Fruit fly (Drosophila melanogaster) whole organism, adult: Measurements from ENCODE around the gene Prim1.

ENCODE experiments used
- CG11617 ChIP-seq: fragments of 200-800 bp; sonication (Bioruptor generic); optimal IDR thresholded peaks from 2 replicates; lab custom pipeline; 2017; ENCODE audit warnings: mild to moderate bottlenecking, missing biosample characterization, missing genetic modification reagents, missing genetic modification characterization
- CG12768 ChIP-seq: fragments of 200-800 bp; sonication (Bioruptor generic); optimal IDR thresholded peaks from 2 replicates; lab custom pipeline; 2017; ENCODE audit warnings: missing biosample characterization, missing genetic modification characterization, mild to moderate bottlenecking, moderate library complexity, missing genetic modification reagents
- CG14711 ChIP-seq: fragments of 200-800 bp; sonication (Bioruptor generic); optimal IDR thresholded peaks from 2 replicates; lab custom pipeline; 2018; ENCODE audit warnings: missing biosample characterization, mild to moderate bottlenecking, missing genetic modification characterization, moderate library complexity
- CG1620 ChIP-seq: fragments of 200-800 bp; sonication (Bioruptor generic); optimal IDR thresholded peaks from 2 replicates; lab custom pipeline; 2016; ENCODE audit warnings: missing biosample characterization, missing genetic modification characterization
- CG33017 ChIP-seq: fragments of 200-800 bp; sonication (Bioruptor generic); optimal IDR thresholded peaks from 2 replicates; lab custom pipeline; 2018; ENCODE audit warnings: missing biosample characterization, mild to moderate bottlenecking, missing genetic modification characterization, moderate library complexity
- CG5204 ChIP-seq: fragments of 200-800 bp; sonication (Bioruptor generic); optimal IDR thresholded peaks from 2 replicates; lab custom pipeline; 2016; ENCODE audit warnings: missing biosample characterization, missing genetic modification characterization
- CG7045 ChIP-seq: fragments of 200-800 bp; sonication (Bioruptor generic); optimal IDR thresholded peaks from 2 replicates; lab custom pipeline; 2017; ENCODE audit warnings: missing biosample characterization, mild to moderate bottlenecking, missing genetic modification characterization
- CG7101 ChIP-seq: fragments of 200-800 bp; sonication (Bioruptor generic); optimal IDR thresholded peaks from 2 replicates; lab custom pipeline; 2018; ENCODE audit warnings: missing biosample characterization, mild to moderate bottlenecking, missing genetic modification characterization, moderate library complexity
- Clk ChIP-seq: fragments of 200-800 bp; sonication (Bioruptor generic); optimal IDR thresholded peaks from 2 replicates; lab custom pipeline; 2017; ENCODE audit warnings: missing biosample characterization, missing genetic modification characterization
- Crg-1 ChIP-seq: fragments of 200-800 bp; sonication (Bioruptor generic); optimal IDR thresholded peaks from 2 replicates; lab custom pipeline; 2016; ENCODE audit warnings: missing biosample characterization, missing genetic modification characterization
- Hr96 ChIP-seq: fragments of 200-800 bp; sonication (Bioruptor generic); optimal IDR thresholded peaks from 2 replicates; lab custom pipeline; 2016; ENCODE audit warnings: missing biosample characterization, missing genetic modification characterization
- Mnt ChIP-seq: fragments of 200-800 bp; sonication (Bioruptor generic); optimal IDR thresholded peaks from 2 replicates; lab custom pipeline; 2016; ENCODE audit warnings: missing biosample characterization, mild to moderate bottlenecking, missing genetic modification characterization
- bab1 ChIP-seq: fragments of 200-800 bp; sonication (Bioruptor generic); optimal IDR thresholded peaks from 3 replicates; lab custom pipeline; 2019; ENCODE audit warnings: missing biosample characterization, mild to moderate bottlenecking, missing genetic modification characterization, moderate library complexity
- cic ChIP-seq: fragments of 200-800 bp; sonication (Bioruptor generic); optimal IDR thresholded peaks from 2 replicates; lab custom pipeline; 2017; ENCODE audit warnings: missing biosample characterization, mild to moderate bottlenecking, missing genetic modification characterization, moderate library complexity
- cnc ChIP-seq, 2 experiments: fragments of >200 bp; optimal IDR thresholded peaks; 2 replicates each; lab custom pipeline; 2017
- kay ChIP-seq: fragments of 200-800 bp; sonication (Bioruptor generic); peaks from one replicate; lab custom pipeline; 2016; ENCODE audit warnings: missing biosample characterization, missing genetic modification characterization, borderline replicate concordance
- ovo ChIP-seq: fragments of 200-800 bp; sonication (Bioruptor generic); optimal IDR thresholded peaks from 2 replicates; lab custom pipeline; 2016; ENCODE audit warnings: missing biosample characterization, missing genetic modification characterization
- pad ChIP-seq: fragments of 200-800 bp; sonication (Bioruptor generic); optimal IDR thresholded peaks from 3 replicates; lab custom pipeline; 2017; ENCODE audit warnings: missing biosample characterization, missing genetic modification characterization, mild to moderate bottlenecking, moderate library complexity, missing genetic modification reagents
- tj ChIP-seq: fragments of 200-800 bp; sonication (Bioruptor generic); optimal IDR thresholded peaks from 3 replicates; lab custom pipeline; 2017; ENCODE audit warnings: missing biosample characterization, mild to moderate bottlenecking, missing genetic modification characterization, moderate library complexity
- toe ChIP-seq: fragments of 200-800 bp; sonication (Bioruptor generic); optimal IDR thresholded peaks from 2 replicates; lab custom pipeline; 2016; ENCODE audit warnings: missing biosample characterization, missing genetic modification characterization

Prim1 gene

DNA sequence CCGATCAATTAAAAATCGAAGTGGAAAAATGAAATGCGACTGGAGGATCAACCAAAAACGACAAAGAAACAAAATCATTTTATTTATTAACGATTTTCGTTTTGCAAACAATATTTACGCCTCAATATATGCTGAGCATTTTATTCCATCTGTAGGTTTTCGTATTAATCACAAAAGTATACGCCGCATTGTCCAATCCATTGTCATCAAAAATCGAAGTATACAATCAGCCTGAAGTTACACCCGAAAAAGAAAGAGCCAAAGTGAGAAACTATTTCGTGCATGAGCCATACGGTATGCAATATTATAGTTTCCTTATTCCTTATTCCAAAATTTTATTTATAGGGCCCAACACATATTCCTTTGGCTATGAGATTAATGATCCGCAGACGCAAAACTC, 11.1 kb upstream of the Prim1 start:
- TF ChIP-seq Crg-1 (GFP tag; lab: Kevin White, UChicago): no peak
- TF ChIP-seq Hr96 (GFP tag; lab: Kevin White, UChicago): no peak
- TF ChIP-seq CG7045: no peak
- TF ChIP-seq CG33017 (tag; lab: Kevin White, UChicago): no peak
- no peak for TF ChIP-seq Mnt (GFP tag; lab: Kevin White, UChicago)

DNA sequence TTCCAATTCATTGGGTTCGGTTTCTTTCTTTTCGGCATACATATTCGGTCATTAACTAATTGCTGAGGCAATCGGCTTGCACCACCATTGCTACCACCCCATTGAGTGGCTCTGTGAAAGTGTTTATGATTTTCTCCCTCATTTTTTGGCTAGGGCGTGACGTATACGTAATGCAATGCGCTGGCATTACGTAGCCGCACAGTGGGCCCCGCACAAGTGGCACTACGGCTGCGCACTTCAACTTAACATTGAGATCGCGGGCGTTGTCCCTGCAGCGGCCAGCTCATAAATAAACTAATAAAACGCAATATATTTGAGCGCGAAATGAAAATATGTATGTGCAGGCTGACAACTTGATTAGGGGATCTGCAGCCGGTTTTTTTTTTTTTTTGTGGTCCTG, 8.7 kb upstream of the Prim1 start:
- TF ChIP-seq CG7101 (no peak), tj (GFP tag; lab: Kevin White, UChicago) (no peak), CG5204 (no peak), cic (GFP tag; lab: Kevin White, UChicago) (no peak), bab1 (GFP tag; lab: Kevin White, UChicago) (no peak), toe (GFP tag; lab: Kevin White, UChicago) (no peak), Clk (GFP tag; lab: Kevin White, UChicago) (no peak), CG12768 (GFP tag; lab: Kevin White, UChicago) (no peak), CG7045 (no peak), CG33017 (tag; lab: Kevin White, UChicago) (no peak), Mnt (GFP tag; lab: Kevin White, UChicago) (no peak), CG14711 (tag; lab: Kevin White, UChicago) (no peak), Hr96 (GFP tag; lab: Kevin White, UChicago) (no peak), ovo (no peak)

DNA sequence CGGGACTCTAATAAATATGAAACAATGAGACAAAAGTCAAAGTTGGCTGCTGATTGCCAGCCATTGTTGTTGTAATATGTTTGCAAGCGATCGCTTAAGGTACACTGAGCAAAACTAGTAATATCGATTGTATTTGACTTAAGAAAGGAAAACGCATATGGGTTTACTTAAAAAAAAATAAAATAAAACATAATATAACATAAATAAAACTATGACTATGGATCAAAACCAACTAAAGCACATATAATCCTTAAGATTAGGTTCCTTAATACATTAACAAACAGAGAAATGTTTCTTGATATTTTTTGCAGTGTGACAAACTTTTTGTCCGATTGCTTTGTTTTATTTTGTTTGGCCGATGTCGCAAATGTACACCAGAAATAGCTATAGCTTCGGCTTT, 6.5 kb upstream of the Prim1 start:
- TF ChIP-seq CG1620 (GFP tag; lab: Kevin White, UChicago) (no peak), pad (GFP tag; lab: Kevin White, UChicago) (no peak), cic (GFP tag; lab: Kevin White, UChicago) (no peak), Clk (GFP tag; lab: Kevin White, UChicago) (no peak), CG12768 (GFP tag; lab: Kevin White, UChicago) (no peak), tj (GFP tag; lab: Kevin White, UChicago) (no peak), cnc (optimal IDR thresholded peaks at IDR 0.05; lab: Kevin White, UChicago) (no peak), CG14711 (tag; lab: Kevin White, UChicago) (no peak), Hr96 (GFP tag; lab: Kevin White, UChicago) (no peak), toe (GFP tag; lab: Kevin White, UChicago) (no peak), ovo (no peak), CG5204 (no peak), Crg-1 (GFP tag; lab: Kevin White, UChicago) (no peak), CG11617 (no peak), CG7045 (no peak), CG7101 (no peak)

DNA sequence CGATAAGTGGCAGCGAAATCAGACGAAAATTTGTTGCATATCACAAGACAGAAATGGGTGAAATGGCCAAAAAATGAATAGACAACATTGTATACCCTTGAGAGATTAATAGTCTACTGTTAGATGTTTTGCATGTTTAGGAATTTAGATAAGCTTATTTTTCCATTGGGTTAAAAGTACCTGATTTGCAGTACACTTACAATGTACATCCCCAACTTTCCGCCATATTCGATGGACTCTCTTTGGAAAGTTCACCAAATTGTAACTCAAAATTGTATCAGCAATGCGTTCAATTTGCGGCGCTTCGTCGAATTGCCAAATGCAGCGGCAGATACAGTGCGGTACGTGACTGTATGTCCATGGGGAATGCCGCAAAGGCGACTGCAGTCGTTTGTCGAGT, 5.8 kb upstream of the Prim1 start:
- TF ChIP-seq cic (GFP tag; lab: Kevin White, UChicago) (no peak), CG1620 (GFP tag; lab: Kevin White, UChicago) (no peak), CG14711 (tag; lab: Kevin White, UChicago) (no peak)

DNA sequence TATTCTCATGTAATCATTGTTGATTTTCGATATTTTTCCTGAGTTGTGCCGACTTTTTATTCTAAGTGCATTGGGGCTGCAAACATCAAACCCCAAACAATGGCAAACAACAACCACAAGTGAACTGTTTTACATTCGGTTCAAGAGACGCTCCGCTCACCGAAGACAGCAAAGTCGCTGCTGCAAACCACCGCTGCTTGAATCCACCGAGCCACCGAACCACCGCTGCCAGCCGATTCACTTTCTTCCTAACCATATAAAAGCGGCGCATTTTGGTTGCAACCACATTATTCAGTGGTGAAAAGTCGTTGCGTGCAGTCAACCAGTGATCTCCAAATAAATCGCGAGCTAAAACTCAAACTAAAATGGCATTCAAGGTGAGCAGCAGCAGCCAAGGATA, 3.7 kb upstream of the Prim1 start, which contains the start of gene Cpr66Cb:
Cpr66Cb (plus strand) TSS at position 301 of the 400 bp plus-strand sequence.
- TF ChIP-seq Hr96 (GFP tag; lab: Kevin White, UChicago): no peak
- TF ChIP-seq CG33017 (tag; lab: Kevin White, UChicago): no peak
- no peak for TF ChIP-seq Crg-1 (GFP tag; lab: Kevin White, UChicago)
- TF ChIP-seq toe (GFP tag; lab: Kevin White, UChicago): no peak
- TF ChIP-seq bab1 (GFP tag; lab: Kevin White, UChicago): no peak
- TF ChIP-seq pad (GFP tag; lab: Kevin White, UChicago): no peak
- TF ChIP-seq CG12768 (GFP tag; lab: Kevin White, UChicago): no peak
- no peak for TF ChIP-seq CG7045
- no peak for TF ChIP-seq kay
- TF ChIP-seq Mnt (GFP tag; lab: Kevin White, UChicago): no peak
- TF ChIP-seq CG1620 (GFP tag; lab: Kevin White, UChicago): no peak
- no peak for TF ChIP-seq CG14711 (tag; lab: Kevin White, UChicago)
- TF ChIP-seq CG5204: no peak
- no peak for TF ChIP-seq Clk (GFP tag; lab: Kevin White, UChicago)
- no peak for TF ChIP-seq ovo
- TF ChIP-seq CG7101: no peak
- TF ChIP-seq cic (GFP tag; lab: Kevin White, UChicago): no peak
- no peak for TF ChIP-seq CG11617

DNA sequence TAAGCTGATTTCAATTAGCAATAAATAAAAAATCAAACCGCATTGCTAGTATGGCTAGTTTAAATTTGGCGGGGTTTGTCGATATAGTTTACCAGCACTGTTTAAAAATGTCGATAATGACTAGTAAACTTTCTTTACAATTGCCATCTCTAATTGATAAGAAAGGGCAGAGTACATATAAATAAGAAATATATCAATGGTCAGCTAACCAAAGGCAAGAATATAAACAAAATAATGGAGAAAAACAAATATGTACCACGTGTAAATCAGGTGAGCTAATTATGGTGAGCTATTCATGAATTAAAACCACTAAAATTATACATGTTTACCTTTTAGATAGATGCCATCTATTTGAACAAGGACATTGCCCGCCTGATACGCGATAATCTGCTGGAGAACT, 1.2 kb upstream of the Prim1 start, which contains the start of gene Pex2:
Pex2 (plus strand) TSS at position 131 of the 400 bp plus-strand sequence.
- TF ChIP-seq pad (GFP tag; lab: Kevin White, UChicago): peak; percentile 15
- TF ChIP-seq toe (GFP tag; lab: Kevin White, UChicago): peak; percentile 43
- TF ChIP-seq CG12768 (GFP tag; lab: Kevin White, UChicago): peak; percentile 82
- TF ChIP-seq Clk (GFP tag; lab: Kevin White, UChicago): no peak
- TF ChIP-seq CG1620 (GFP tag; lab: Kevin White, UChicago): peak; percentile 57
- TF ChIP-seq CG11617: peak; percentile 18
- TF ChIP-seq bab1 (GFP tag; lab: Kevin White, UChicago): peak; percentile 53
- TF ChIP-seq CG33017 (tag; lab: Kevin White, UChicago): peak; percentile 51
- TF ChIP-seq cic (GFP tag; lab: Kevin White, UChicago): peak; percentile 99
- TF ChIP-seq tj (GFP tag; lab: Kevin White, UChicago): no peak
- peak; percentile 34 for TF ChIP-seq Crg-1 (GFP tag; lab: Kevin White, UChicago)
- TF ChIP-seq kay: peak; percentile 76
- TF ChIP-seq ovo: no peak
- no peak for TF ChIP-seq Hr96 (GFP tag; lab: Kevin White, UChicago)
- peak; percentile 31 for TF ChIP-seq CG14711 (tag; lab: Kevin White, UChicago)
- no peak for TF ChIP-seq cnc (optimal IDR thresholded peaks at IDR 0.05; lab: Kevin White, UChicago)
- TF ChIP-seq CG7045: no peak
- TF ChIP-seq CG5204: peak; percentile 3
- peak; percentile 48 for TF ChIP-seq CG7101
- TF ChIP-seq Mnt (GFP tag; lab: Kevin White, UChicago): peak; percentile 64
